Worm (Caenorhabditis elegans) whole organism, late embryonic: ENCODE results near the gene aexr-1.

Experiments used
- C38D4.7 ChIP-seq: fragments of 200-800 bp; sonication (Bioruptor generic); optimal IDR thresholded peaks from 2 replicates; lab custom pipeline; 2018; ENCODE audit warnings: mild to moderate bottlenecking, missing genetic modification characterization, moderate library complexity, missing compliant biosample characterization
- K02D7.2 ChIP-seq: sonication (generic microtip); optimal IDR thresholded peaks from 2 replicates; lab custom pipeline; 2017; ENCODE audit warnings: mild to moderate bottlenecking, missing genetic modification characterization, missing compliant biosample characterization
- K09A11.1 ChIP-seq: sonication (generic microtip); optimal IDR thresholded peaks from 2 replicates; lab custom pipeline; 2017; ENCODE audit warnings: antibody characterized with exemption, mild to moderate bottlenecking, missing genetic modification characterization, missing compliant biosample characterization; ENCODE audit not compliant: insufficient read depth
- T23F11.4 ChIP-seq: fragments of 200-800 bp; sonication (Bioruptor generic); optimal IDR thresholded peaks from 2 replicates; lab custom pipeline; 2018; ENCODE audit warnings: mild to moderate bottlenecking, missing genetic modification characterization, missing compliant biosample characterization
- ahr-1 ChIP-seq: sonication (generic microtip); optimal IDR thresholded peaks from 2 replicates; lab custom pipeline; 2016; ENCODE audit warnings: missing genetic modification characterization, missing compliant biosample characterization
- ceh-19 ChIP-seq: fragments of 200-800 bp; sonication (Bioruptor generic); optimal IDR thresholded peaks from 2 replicates; lab custom pipeline; 2018; ENCODE audit warnings: mild to moderate bottlenecking, missing genetic modification characterization, missing compliant biosample characterization
- ceh-22 ChIP-seq: sonication (generic microtip); optimal IDR thresholded peaks from 2 replicates; lab custom pipeline; 2017; ENCODE audit warnings: missing biosample characterization, missing genetic modification characterization
- ceh-31 ChIP-seq: sonication (generic microtip); optimal IDR thresholded peaks from 2 replicates; lab custom pipeline; 2016; ENCODE audit warnings: missing genetic modification characterization, missing compliant biosample characterization
- dmd-4 ChIP-seq: sonication (generic microtip); optimal IDR thresholded peaks from 2 replicates; lab custom pipeline; 2016; ENCODE audit warnings: borderline replicate concordance, missing genetic modification characterization, missing compliant biosample characterization
- ets-4 ChIP-seq: sonication (generic microtip); optimal IDR thresholded peaks from 2 replicates; lab custom pipeline; 2016; ENCODE audit warnings: missing genetic modification characterization, missing compliant biosample characterization
- eyg-1 ChIP-seq: sonication (generic microtip); optimal IDR thresholded peaks from 2 replicates; lab custom pipeline; 2016; ENCODE audit warnings: missing genotype, missing genetic modification characterization, missing compliant biosample characterization
- fax-1 ChIP-seq: sonication (generic microtip); optimal IDR thresholded peaks from 2 replicates; lab custom pipeline; 2016; ENCODE audit warnings: missing genotype, missing genetic modification characterization, missing compliant biosample characterization
- fkh-10 ChIP-seq: fragments of 150-350 bp; optimal IDR thresholded peaks from 2 replicates; lab custom pipeline; 2014; ENCODE audit warnings: missing biosample characterization, missing genetic modification reagents, missing genetic modification characterization
- gmeb-2 ChIP-seq: sonication (generic microtip); optimal IDR thresholded peaks from 2 replicates; lab custom pipeline; 2016; ENCODE audit warnings: missing genetic modification characterization, inconsistent platforms, missing compliant biosample characterization
- hlh-13 ChIP-seq: fragments of 200-800 bp; sonication (Bioruptor generic); optimal IDR thresholded peaks from 2 replicates; lab custom pipeline; 2018; ENCODE audit warnings: mild to moderate bottlenecking, missing genetic modification characterization, missing compliant biosample characterization
- hlh-6 ChIP-seq: sonication (generic microtip); optimal IDR thresholded peaks from 2 replicates; lab custom pipeline; 2016; ENCODE audit warnings: missing genotype, missing genetic modification characterization, missing compliant biosample characterization
- hlh-8 ChIP-seq: sonication (generic microtip); optimal IDR thresholded peaks from 2 replicates; lab custom pipeline; 2016; ENCODE audit warnings: missing genotype, missing genetic modification characterization, missing compliant biosample characterization
- lim-6 ChIP-seq: sonication (generic microtip); optimal IDR thresholded peaks from 2 replicates; lab custom pipeline; 2016; ENCODE audit warnings: missing genetic modification characterization, missing compliant biosample characterization
- lin-11 ChIP-seq: fragments of 200-800 bp; sonication (Bioruptor generic); optimal IDR thresholded peaks from 2 replicates; lab custom pipeline; 2018; ENCODE audit warnings: mild to moderate bottlenecking, missing genetic modification characterization, missing compliant biosample characterization
- nfya-1 ChIP-seq: sonication (generic microtip); optimal IDR thresholded peaks from 2 replicates; lab custom pipeline; 2017; ENCODE audit warnings: missing genetic modification characterization, mild to moderate bottlenecking, missing compliant biosample characterization, antibody characterized with exemption, moderate library complexity
- nhr-11 ChIP-seq: fragments of 150-350 bp; optimal IDR thresholded peaks from 2 replicates; lab custom pipeline; 2014; ENCODE audit warnings: missing biosample characterization, missing genetic modification characterization
- nhr-232 ChIP-seq: sonication (generic microtip); optimal IDR thresholded peaks from 2 replicates; lab custom pipeline; 2016; ENCODE audit warnings: missing genetic modification characterization, missing compliant biosample characterization
- pag-3 ChIP-seq: sonication (generic microtip); optimal IDR thresholded peaks from 2 replicates; lab custom pipeline; 2016; ENCODE audit warnings: missing compliant biosample characterization, missing genetic modification characterization, borderline replicate concordance
- pat-9 ChIP-seq: fragments of 200-800 bp; sonication (Bioruptor generic); optimal IDR thresholded peaks from 2 replicates; lab custom pipeline; 2018; ENCODE audit warnings: mild to moderate bottlenecking, missing genetic modification characterization, moderate library complexity, missing compliant biosample characterization
- pqm-1 ChIP-seq: sonication (generic microtip); optimal IDR thresholded peaks from 2 replicates; lab custom pipeline; 2016; ENCODE audit warnings: missing genetic modification characterization, missing compliant biosample characterization
- rnt-1 ChIP-seq: sonication (generic microtip); optimal IDR thresholded peaks from 2 replicates; lab custom pipeline; 2016; ENCODE audit warnings: missing genetic modification characterization, missing compliant biosample characterization
- sdc-2 ChIP-seq: sonication (generic microtip); optimal IDR thresholded peaks from 2 replicates; lab custom pipeline; 2016; ENCODE audit warnings: missing genotype, missing genetic modification characterization, missing compliant biosample characterization
- sox-2 ChIP-seq: fragments of 200-800 bp; sonication (Bioruptor generic); IDR thresholded peaks from 2 replicates; pipeline ENCODE4 v1.3.6; 2022; ENCODE audit warnings: missing genetic modification reagents, missing genetic modification characterization, missing compliant biosample characterization
- tbx-2 ChIP-seq: sonication (generic microtip); optimal IDR thresholded peaks from 2 replicates; lab custom pipeline; 2016; ENCODE audit warnings: missing genetic modification characterization, missing compliant biosample characterization
- tbx-7 ChIP-seq: sonication (generic microtip); optimal IDR thresholded peaks from 2 replicates; lab custom pipeline; 2016; ENCODE audit warnings: missing genotype, missing genetic modification characterization, missing compliant biosample characterization
- unc-3 ChIP-seq, 2 experiments: fragments of 200-800 bp in 1 of 2; sonication (Bioruptor generic) in 1 of 2; sonication (generic microtip) in 1 of 2; conservative IDR thresholded peaks in 1 of 2; optimal IDR thresholded peaks in 1 of 2; 2 replicates each; pipeline versions ENCODE4 v1.3.6 to Lab custom; 2016 to 2022; ENCODE audit warnings: missing compliant biosample characterization in 2 of 2, missing genetic modification characterization in 2 of 2, missing genetic modification reagents in 1 of 2
- unc-42 ChIP-seq: sonication (generic microtip); optimal IDR thresholded peaks from 2 replicates; lab custom pipeline; 2016; ENCODE audit warnings: missing genotype, missing genetic modification characterization, missing compliant biosample characterization

aexr-1 gene

DNA sequence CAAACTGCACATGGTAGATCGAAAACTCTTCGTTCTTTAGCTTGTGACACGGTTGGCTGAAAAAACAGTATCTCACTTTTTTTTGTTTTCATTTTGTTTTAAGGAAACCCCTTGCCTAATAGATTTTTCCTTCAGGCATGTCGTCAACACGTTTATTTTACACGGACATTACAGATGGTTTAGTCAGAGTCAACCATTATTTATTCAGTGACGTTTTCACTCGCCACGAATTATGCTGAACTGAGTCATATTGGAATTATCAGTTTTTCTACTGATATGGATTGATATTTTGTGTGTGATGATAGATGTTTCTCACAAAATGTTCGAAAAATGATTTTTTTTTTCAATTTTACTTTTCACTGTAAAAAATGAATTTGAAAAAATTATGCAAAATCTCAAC, 32.4 kb upstream of the aexr-1 start:
- TF ChIP-seq nfya-1 (tag; lab: Kevin White, UChicago) (no peak), T23F11.4 (GFP tag; lab: Kevin White, UChicago) (no peak), K02D7.2 (tag; lab: Kevin White, UChicago) (no peak), tbx-2 (tag; lab: Kevin White, UChicago) (no peak), sox-2 (GFP tag; lab: Robert Waterston, UW) (no peak), sdc-2 (tag; lab: Kevin White, UChicago) (no peak), ceh-22 (no peak), ets-4 (tag; lab: Kevin White, UChicago) (no peak)

DNA sequence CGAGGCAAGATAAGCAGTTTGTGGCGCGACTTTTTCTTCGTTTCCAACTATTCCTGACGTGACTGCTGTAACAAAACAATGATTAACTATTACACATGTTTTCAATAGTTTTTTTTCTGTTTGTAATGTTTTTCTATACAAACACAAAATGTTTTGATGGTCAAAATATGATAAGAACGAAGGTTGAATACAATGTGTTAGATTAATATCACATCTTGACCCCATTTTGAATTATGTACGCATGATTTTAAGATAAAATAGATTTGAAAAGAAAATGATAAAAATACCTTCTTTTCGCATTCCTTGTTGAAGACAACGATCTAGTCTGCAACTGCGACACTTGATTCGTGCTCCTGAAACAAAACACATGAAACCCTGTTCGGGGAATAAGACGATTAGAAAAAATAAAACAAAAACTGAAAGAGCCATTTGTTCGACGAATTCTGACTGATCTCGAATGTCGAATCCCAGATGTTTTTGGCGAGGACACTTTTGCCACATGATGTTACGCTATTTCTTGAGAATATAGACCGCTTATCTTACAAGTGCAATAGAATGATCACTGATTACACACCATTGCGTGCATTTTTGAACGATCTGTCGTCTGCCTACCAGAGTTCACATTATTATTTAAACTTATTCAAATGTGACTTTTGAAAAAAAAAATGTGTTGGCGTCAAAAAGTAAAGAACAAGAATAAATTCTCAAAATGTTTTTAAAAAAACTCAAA, 30.2 kb upstream of the aexr-1 start:
- TF ChIP-seq sdc-2 (tag; lab: Kevin White, UChicago) (no peak), unc-3 (GFP tag; conservative IDR thresholded peaks at IDR 0.05; lab: Robert Waterston, UW) (no peak), unc-3 (tag; optimal IDR thresholded peaks at IDR 0.05; lab: Kevin White, UChicago) (no peak), K09A11.1 (tag; lab: Kevin White, UChicago) (no peak), rnt-1 (tag; lab: Kevin White, UChicago) (no peak), ceh-19 (GFP tag; lab: Kevin White, UChicago) (no peak), eyg-1 (tag; lab: Kevin White, UChicago) (no peak), nhr-11 (tag; lab: Kevin White, UChicago) (no peak), ets-4 (tag; lab: Kevin White, UChicago) (no peak), fax-1 (tag; lab: Kevin White, UChicago) (no peak), pag-3 (tag; lab: Kevin White, UChicago) (no peak), pqm-1 (no peak), hlh-6 (tag; lab: Kevin White, UChicago) (no peak)

DNA sequence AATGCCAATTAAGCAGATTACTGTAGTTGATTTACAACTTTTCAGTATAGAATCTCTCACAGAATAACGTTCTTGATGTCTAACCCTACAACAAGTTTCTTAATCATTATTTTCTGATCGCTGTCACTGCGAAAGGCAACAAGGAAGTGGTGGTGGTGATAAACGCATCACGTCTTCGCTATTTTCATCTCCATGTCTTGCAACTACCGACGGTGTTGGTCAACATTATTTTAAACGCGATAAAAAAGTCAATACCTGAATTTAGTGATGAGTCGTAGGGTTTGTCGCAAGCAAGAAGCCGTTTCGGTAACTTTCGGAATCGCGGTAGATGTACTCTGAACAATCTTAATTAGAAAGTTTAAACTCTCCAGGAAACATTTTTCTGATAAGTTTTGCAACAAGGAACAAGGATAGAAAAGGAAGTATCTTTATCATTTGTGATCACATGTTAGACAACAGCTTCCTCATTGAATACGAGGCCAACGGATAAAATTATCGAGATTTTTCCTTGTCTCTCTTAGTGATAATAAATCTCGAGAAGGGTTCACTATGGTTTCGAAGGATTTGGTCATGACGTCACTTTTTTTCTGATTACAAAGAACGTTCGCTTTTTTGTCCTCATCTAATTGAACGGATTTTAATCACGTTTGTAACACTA, 28.8 kb upstream of the aexr-1 start:
- TF ChIP-seq rnt-1 (tag; lab: Kevin White, UChicago) = no peak
- TF ChIP-seq sox-2 (GFP tag; lab: Robert Waterston, UW) = no peak
- TF ChIP-seq dmd-4 (tag; lab: Kevin White, UChicago) = no peak
- no peak for TF ChIP-seq nfya-1 (tag; lab: Kevin White, UChicago)
- no peak for TF ChIP-seq nhr-232 (tag; lab: Kevin White, UChicago)

DNA sequence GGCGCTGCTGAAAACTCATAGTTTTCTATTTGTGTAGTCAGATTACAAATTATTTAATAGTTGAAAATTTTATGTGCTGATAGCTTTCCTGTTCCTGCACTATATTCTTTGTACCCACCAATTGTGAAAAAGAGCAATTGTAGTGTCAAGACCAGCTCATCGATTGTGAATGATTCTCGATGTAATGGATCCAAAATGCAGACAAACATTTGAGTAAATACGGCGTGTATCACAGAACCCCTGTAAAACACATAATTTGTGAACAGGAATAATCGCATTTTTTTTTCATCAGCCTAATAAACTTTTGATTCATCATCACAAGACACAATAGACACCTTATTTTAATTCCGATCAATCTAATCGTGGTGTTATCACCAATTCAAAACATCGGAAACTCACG, 27.2 kb upstream of the aexr-1 start:
- TF ChIP-seq gmeb-2 (tag; lab: Kevin White, UChicago) (no peak), ahr-1 (no peak), hlh-8 (tag; lab: Kevin White, UChicago) (no peak), pag-3 (tag; lab: Kevin White, UChicago) (no peak), ceh-31 (tag; lab: Kevin White, UChicago) (no peak), lim-6 (no peak), fkh-10 (GFP tag; lab: Kevin White, UChicago) (no peak), fax-1 (tag; lab: Kevin White, UChicago) (no peak), C38D4.7 (GFP tag; lab: Kevin White, UChicago) (no peak), unc-42 (tag; lab: Kevin White, UChicago) (no peak), lin-11 (no peak), tbx-7 (no peak), ceh-22 (no peak), sox-2 (GFP tag; lab: Robert Waterston, UW) (no peak), pat-9 (tag; lab: Kevin White, UChicago) (no peak), ets-4 (tag; lab: Kevin White, UChicago) (no peak), sdc-2 (tag; lab: Kevin White, UChicago) (no peak), hlh-13 (GFP tag; lab: Kevin White, UChicago) (no peak), nhr-232 (tag; lab: Kevin White, UChicago) (no peak)
